Fruit fly (Drosophila melanogaster) whole organism, embryonic: ENCODE data around the gene CG5376.
A peak's percentile ranks its signal among the peaks of the same experiment; 100 is the strongest.

ENCODE experiments used
- Bdp1 ChIP-seq: fragments of 200-800 bp; sonication (Bioruptor generic); optimal IDR thresholded peaks from 3 replicates; lab custom pipeline; 2016; ENCODE audit warnings: missing biosample characterization, missing genetic modification characterization
- Bteb2 ChIP-seq: fragments of 200-800 bp; sonication (Bioruptor generic); optimal IDR thresholded peaks from 2 replicates; lab custom pipeline; 2016; ENCODE audit warnings: missing biosample characterization, missing genetic modification characterization
- CG11560 ChIP-seq: fragments of 200-800 bp; sonication (Bioruptor generic); IDR thresholded peaks from 3 replicates; pipeline ENCODE4 v1.3.6; 2022; ENCODE audit warnings: missing biosample characterization, missing genetic modification characterization
- CG11695 ChIP-seq: fragments of 200-800 bp; sonication (Bioruptor generic); IDR thresholded peaks from 3 replicates; pipeline ENCODE4 v1.3.6; 2022; ENCODE audit warnings: missing biosample characterization, missing genetic modification characterization
- CG11723 ChIP-seq: fragments of 200-800 bp; sonication (Bioruptor generic); optimal IDR thresholded peaks from 2 replicates; lab custom pipeline; 2017; ENCODE audit warnings: missing biosample characterization, mild to moderate bottlenecking, missing genetic modification characterization
- CG12071 ChIP-seq: fragments of 200-800 bp; sonication (Bioruptor generic); optimal IDR thresholded peaks from 3 replicates; lab custom pipeline; 2018; ENCODE audit warnings: missing biosample characterization, mild to moderate bottlenecking, missing genetic modification characterization
- CG12236 ChIP-seq: fragments of 200-800 bp; sonication (Bioruptor generic); optimal IDR thresholded peaks from 2 replicates; lab custom pipeline; 2016; ENCODE audit warnings: missing biosample characterization, missing genetic modification characterization
- CG12659 ChIP-seq: fragments of 200-800 bp; sonication (Bioruptor generic); optimal IDR thresholded peaks from 3 replicates; lab custom pipeline; 2017; ENCODE audit warnings: mild to moderate bottlenecking, missing biosample characterization, missing genetic modification reagents, missing genetic modification characterization
- CG14667 ChIP-seq: fragments of 200-800 bp; sonication (Bioruptor generic); IDR thresholded peaks from 2 replicates; pipeline ENCODE4 v1.3.6; 2022; ENCODE audit warnings: missing biosample characterization, missing genetic modification characterization
- CG15479 ChIP-seq: fragments of 200-800 bp; sonication (Bioruptor generic); optimal IDR thresholded peaks from 3 replicates; lab custom pipeline; 2019; ENCODE audit warnings: missing biosample characterization, mild to moderate bottlenecking, missing genetic modification characterization, moderate library complexity
- CG15514 ChIP-seq: fragments of 200-800 bp; sonication (Bioruptor generic); optimal IDR thresholded peaks from 3 replicates; lab custom pipeline; 2017; ENCODE audit warnings: missing biosample characterization, missing genetic modification characterization, mild to moderate bottlenecking, moderate library complexity, missing genetic modification reagents
- CG16813 ChIP-seq: fragments of 200-800 bp; sonication (Bioruptor generic); IDR thresholded peaks from 3 replicates; pipeline ENCODE4 v1.3.6; 2022; ENCODE audit warnings: missing biosample characterization, missing genetic modification characterization; ENCODE audit not compliant: partially characterized antibody
- CG17568 ChIP-seq: fragments of 200-800 bp; sonication (Bioruptor generic); optimal IDR thresholded peaks from 2 replicates; lab custom pipeline; 2018; ENCODE audit warnings: missing biosample characterization, mild to moderate bottlenecking, missing genetic modification characterization, moderate library complexity
- CG18011 ChIP-seq: fragments of 200-800 bp; sonication (Bioruptor generic); optimal IDR thresholded peaks from 2 replicates; lab custom pipeline; 2017; ENCODE audit warnings: missing biosample characterization, missing genetic modification characterization, mild to moderate bottlenecking, moderate library complexity, missing genotype
- CG2129 ChIP-seq: fragments of 200-800 bp; sonication (Bioruptor generic); IDR thresholded peaks from 2 replicates; pipeline ENCODE4 v1.3.6; 2022; ENCODE audit warnings: missing biosample characterization, missing genetic modification characterization; ENCODE audit not compliant: partially characterized antibody
- CG2875 ChIP-seq: fragments of 200-800 bp; sonication (Bioruptor generic); optimal IDR thresholded peaks from 2 replicates; lab custom pipeline; 2017; ENCODE audit warnings: missing biosample characterization, mild to moderate bottlenecking, missing genetic modification characterization, missing genetic modification reagents
- CG31365 ChIP-seq: fragments of 200-800 bp; sonication (Bioruptor generic); optimal IDR thresholded peaks from 2 replicates; lab custom pipeline; 2018; ENCODE audit warnings: missing biosample characterization, mild to moderate bottlenecking, missing genetic modification characterization
- CG31441 ChIP-seq: fragments of 200-800 bp; sonication (Bioruptor generic); IDR thresholded peaks from 2 replicates; pipeline ENCODE4 v1.3.6; 2022; ENCODE audit warnings: missing biosample characterization, missing genetic modification characterization
- CG34376 ChIP-seq: fragments of 200-800 bp; sonication (Bioruptor generic); optimal IDR thresholded peaks from 2 replicates; lab custom pipeline; 2018; ENCODE audit warnings: missing biosample characterization, mild to moderate bottlenecking, missing genetic modification characterization
- CG7963 ChIP-seq: fragments of 200-800 bp; sonication (Bioruptor generic); IDR thresholded peaks from 3 replicates; pipeline ENCODE4 v1.3.6; 2022; ENCODE audit warnings: missing biosample characterization, missing genetic modification characterization; ENCODE audit not compliant: partially characterized antibody
- CG7987 ChIP-seq: fragments of 200-800 bp; sonication (Bioruptor generic); optimal IDR thresholded peaks from 2 replicates; lab custom pipeline; 2018; ENCODE audit warnings: missing biosample characterization, mild to moderate bottlenecking, missing genetic modification characterization, moderate library complexity
- CG8089 ChIP-seq: fragments of 200-800 bp; sonication (Bioruptor generic); optimal IDR thresholded peaks from 3 replicates; lab custom pipeline; 2016; ENCODE audit warnings: missing biosample characterization, missing genetic modification characterization
- CoRest ChIP-seq: fragments of 200-800 bp; sonication (Bioruptor generic); optimal IDR thresholded peaks from 3 replicates; lab custom pipeline; 2018; ENCODE audit warnings: missing biosample characterization, mild to moderate bottlenecking, missing genetic modification characterization, moderate library complexity
- Deaf1 ChIP-seq: fragments of 200-800 bp; optimal IDR thresholded peaks from 3 replicates; lab custom pipeline; 2019; ENCODE audit warnings: missing biosample characterization, mild to moderate bottlenecking, missing genetic modification characterization, moderate library complexity
- Dp ChIP-seq: fragments of 200-800 bp; sonication (Bioruptor generic); optimal IDR thresholded peaks from 2 replicates; lab custom pipeline; 2018; ENCODE audit warnings: missing biosample characterization, mild to moderate bottlenecking, missing genetic modification characterization, moderate library complexity
- HLHmδ ChIP-seq: fragments of 200-800 bp; sonication (Bioruptor generic); optimal IDR thresholded peaks from 2 replicates; lab custom pipeline; 2018; ENCODE audit warnings: missing biosample characterization, mild to moderate bottlenecking, missing genetic modification characterization, moderate library complexity
- Lhr ChIP-seq: fragments of 200-800 bp; sonication (Bioruptor generic); optimal IDR thresholded peaks from 3 replicates; lab custom pipeline; 2017; ENCODE audit warnings: mild to moderate bottlenecking, missing biosample characterization, missing genetic modification reagents, missing genetic modification characterization
- NC2α ChIP-seq: fragments of 200-800 bp; sonication (Bioruptor generic); optimal IDR thresholded peaks from 2 replicates; lab custom pipeline; 2016; ENCODE audit warnings: missing biosample characterization, missing genetic modification characterization
- NFAT ChIP-seq: fragments of 200-800 bp; sonication (Bioruptor generic); IDR thresholded peaks from 2 replicates; pipeline ENCODE4 v1.3.6; 2022; ENCODE audit warnings: missing biosample characterization, missing genetic modification characterization
- Nf-YC ChIP-seq: fragments of 200-800 bp; optimal IDR thresholded peaks from 3 replicates; lab custom pipeline; 2019; ENCODE audit warnings: missing biosample characterization, mild to moderate bottlenecking, missing genetic modification characterization, moderate library complexity
- PHDP ChIP-seq: fragments of 200-800 bp; sonication (Bioruptor generic); optimal IDR thresholded peaks from 3 replicates; lab custom pipeline; 2018; ENCODE audit warnings: missing biosample characterization, mild to moderate bottlenecking, missing genetic modification characterization, moderate library complexity
- ato ChIP-seq: fragments of 200-800 bp; sonication (Bioruptor generic); IDR thresholded peaks from 2 replicates; pipeline ENCODE4 v1.3.6; 2022; ENCODE audit warnings: missing biosample characterization, missing genetic modification characterization; ENCODE audit not compliant: partially characterized antibody
- chm ChIP-seq: fragments of 200-800 bp; sonication (Bioruptor generic); IDR thresholded peaks from 2 replicates; pipeline ENCODE4 v1.3.6; 2022; ENCODE audit warnings: missing biosample characterization, missing genetic modification characterization
- crol ChIP-seq: fragments of 200-800 bp; sonication (Bioruptor generic); IDR thresholded peaks from 2 replicates; pipeline ENCODE4 v1.3.6; 2022; ENCODE audit warnings: missing biosample characterization, missing genetic modification characterization
- dpn ChIP-seq, 2 experiments: fragments of 200-800 bp; sonication (Bioruptor generic); optimal IDR thresholded peaks; 3 replicates each; lab custom pipeline; 2016; ENCODE audit warnings: missing biosample characterization in 2 of 2, missing genetic modification characterization in 2 of 2
- grau ChIP-seq: fragments of 200-800 bp; optimal IDR thresholded peaks from 3 replicates; lab custom pipeline; 2019; ENCODE audit warnings: missing biosample characterization, mild to moderate bottlenecking, missing genetic modification characterization, moderate library complexity
- hkb ChIP-seq, 2 experiments: fragments of 200-800 bp in 1 of 2; fragments of >200 bp in 1 of 2; sonication (Bioruptor generic) in 1 of 2; IDR thresholded peaks in 1 of 2; optimal IDR thresholded peaks in 1 of 2; 2 replicates each; pipeline versions ENCODE4 v1.3.6 to Lab custom; 2017 to 2022; ENCODE audit warnings: missing biosample characterization in 1 of 2, missing genetic modification characterization in 1 of 2
- ind ChIP-seq: fragments of 200-800 bp; sonication (Bioruptor generic); optimal IDR thresholded peaks from 3 replicates; lab custom pipeline; 2016; ENCODE audit warnings: missing biosample characterization, missing genetic modification characterization
- knrl ChIP-seq: fragments of 200-800 bp; sonication (Bioruptor generic); IDR thresholded peaks from 3 replicates; pipeline ENCODE4 v1.3.6; 2022; ENCODE audit warnings: missing biosample characterization, missing genetic modification characterization; ENCODE audit not compliant: partially characterized antibody
- mirr ChIP-seq: fragments of 200-800 bp; sonication (Bioruptor generic); optimal IDR thresholded peaks from 3 replicates; lab custom pipeline; 2018; ENCODE audit warnings: missing biosample characterization, mild to moderate bottlenecking, missing genetic modification characterization
- nom ChIP-seq: fragments of 200-800 bp; sonication (Bioruptor generic); optimal IDR thresholded peaks from 2 replicates; lab custom pipeline; 2017; ENCODE audit warnings: missing biosample characterization, missing genetic modification characterization, mild to moderate bottlenecking, moderate library complexity, missing genetic modification reagents
- onecut ChIP-seq: fragments of 200-800 bp; sonication (Bioruptor generic); IDR thresholded peaks from 2 replicates; pipeline ENCODE4 v1.3.6; 2022; ENCODE audit warnings: missing biosample characterization, missing genetic modification characterization
- repo ChIP-seq: fragments of 200-800 bp; sonication (Bioruptor generic); optimal IDR thresholded peaks from 2 replicates; lab custom pipeline; 2016; ENCODE audit warnings: missing biosample characterization, missing genetic modification characterization
- tll ChIP-seq, 2 experiments: fragments of 200-800 bp in 1 of 2; fragments of >200 bp in 1 of 2; sonication (Bioruptor generic) in 1 of 2; optimal IDR thresholded peaks; 2 replicates each; lab custom pipeline; 2017 to 2019; ENCODE audit warnings: missing biosample characterization in 2 of 2, missing genetic modification characterization in 2 of 2, mild to moderate bottlenecking in 1 of 2, moderate library complexity in 1 of 2
- ttk ChIP-seq: fragments of 200-800 bp; sonication (Bioruptor generic); IDR thresholded peaks from 2 replicates; pipeline ENCODE4 v2.1.2; 2022; ENCODE audit warnings: missing biosample characterization, missing genetic modification characterization
- zen ChIP-seq: fragments of 200-800 bp; sonication (Bioruptor generic); optimal IDR thresholded peaks from 3 replicates; lab custom pipeline; 2018; ENCODE audit warnings: missing biosample characterization, mild to moderate bottlenecking, missing genetic modification characterization, moderate library complexity
- zfh2 ChIP-seq: fragments of 200-800 bp; sonication (Bioruptor generic); optimal IDR thresholded peaks from 2 replicates; lab custom pipeline; 2016; ENCODE audit warnings: missing biosample characterization, missing genetic modification characterization

Gene CG5376

dm6 chr3R:22528264-22529158, 39.8 kb upstream of the CG5376 start, which contains the start of gene CG5346 (continued):
- TF ChIP-seq CoRest (no peak), CG12659 (peak; percentile 61), ato (peak; percentile 87), CG31441 (GFP tag; lab: Robert Waterston, UW) (0 out of 2 replicates have a peak, but pooled peaks have one; percentile 37), onecut (no peak), knrl (GFP tag; lab: Robert Waterston, UW) (peak; percentile 87), CG2129 (GFP tag; lab: Robert Waterston, UW) (peak; percentile 54), crol (peak; percentile 16), CG8089 (no peak), repo (GFP tag; lab: Kevin White, UChicago) (no peak), NFAT (GFP tag; lab: Robert Waterston, UW) (peak; percentile 45; the same call in 1 of the 2 replicates), Nf-YC (tag; lab: Kevin White, UChicago) (no peak), Lhr (GFP tag; lab: Kevin White, UChicago) (peak; percentile 4), zen (peak; percentile 9), CG12236 (GFP tag; lab: Kevin White, UChicago) (no peak), CG7987 (peak; percentile 36), CG16813 (GFP tag; lab: Robert Waterston, UW) (peak; percentile 88), Dp (GFP tag; lab: Kevin White, UChicago) (peak; percentile 61), Deaf1 (peak; percentile 55), ind (GFP tag; lab: Kevin White, UChicago) (no peak), grau (tag; lab: Kevin White, UChicago) (peak; percentile 22), zfh2 (GFP tag; lab: Kevin White, UChicago) (no peak), CG11723 (GFP tag; lab: Kevin White, UChicago) (no peak), CG15514 (peak; percentile 99), CG7963 (GFP tag; lab: Robert Waterston, UW) (peak; percentile 89), CG11695 (no peak)

dm6 chr3R:22527636-22528148, 38.9 kb upstream of the CG5376 start:
- no peak for TF ChIP-seq CG31365 (tag; lab: Kevin White, UChicago)
- no peak for TF ChIP-seq mirr
- TF ChIP-seq NC2α (GFP tag; lab: Kevin White, UChicago) = no peak
- TF ChIP-seq repo (GFP tag; lab: Kevin White, UChicago) = no peak
- peak; percentile 36 for TF ChIP-seq CG15479
- no peak for TF ChIP-seq CG17568 (GFP tag; lab: Kevin White, UChicago)
- no peak for TF ChIP-seq chm
- TF ChIP-seq ttk = 0 out of 2 replicates have a peak, but pooled peaks have one; percentile 13
- peak; percentile 9 for TF ChIP-seq CG12071
- TF ChIP-seq dpn (GFP tag; optimal IDR thresholded peaks at IDR 0.05; lab: Kevin White, UChicago) = no peak
- TF ChIP-seq hkb (optimal IDR thresholded peaks at IDR 0.05; lab: Kevin White, UChicago) = no peak
- 0 out of 2 replicates have a peak, but pooled peaks have one; percentile 12 for TF ChIP-seq hkb (GFP tag; IDR thresholded peaks at IDR 0.05; lab: Robert Waterston, UW)
- no peak for TF ChIP-seq CG2875 (GFP tag; lab: Kevin White, UChicago)
- no peak for TF ChIP-seq CG11560 (tag; lab: Robert Waterston, UW)
- no peak for TF ChIP-seq Bteb2
- no peak for TF ChIP-seq CG14667 (GFP tag; lab: Robert Waterston, UW)
- no peak for TF ChIP-seq Bdp1 (GFP tag; lab: Kevin White, UChicago)
- TF ChIP-seq PHDP = no peak
- peak; percentile 64 for TF ChIP-seq CG18011 (GFP tag; lab: Kevin White, UChicago)
- TF ChIP-seq tll (GFP tag; optimal IDR thresholded peaks at IDR 0.05; lab: Kevin White, UChicago) = peak in 1 of 2 experiments; percentile 53
- peak; percentile 9 for TF ChIP-seq CG34376
- TF ChIP-seq nom (GFP tag; lab: Kevin White, UChicago) = peak; percentile 18
- no peak for TF ChIP-seq HLHmδ (GFP tag; lab: Kevin White, UChicago)
